Worm (Caenorhabditis elegans): ENCODE data around the gene jmjd-1.2.

ce11 chrIV:4637840-4638239 is 23.0 kb upstream of the jmjd-1.2 start, which contains the start of gene F19C7.8:
- TF ChIP-seq hlh-26 (GFP tag; conservative IDR thresholded peaks at IDR 0.05) = no peak
- TF ChIP-seq lin-40 (tag; optimal IDR thresholded peaks at IDR 0.05) = no peak
- TF ChIP-seq unc-62 (GFP tag; optimal IDR thresholded peaks at IDR 0.05) = no peak
- no peak for TF ChIP-seq madf-3 (GFP tag; IDR thresholded peaks at IDR 0.05)
- no peak for TF ChIP-seq ztf-25 (GFP tag; IDR thresholded peaks at IDR 0.05)
- no peak for TF ChIP-seq ztf-6 (GFP tag; IDR thresholded peaks at IDR 0.05)
- TF ChIP-seq Y53F4B.3 (GFP tag; IDR thresholded peaks at IDR 0.05) = no peak
- no peak for TF ChIP-seq C17E4.6 (GFP tag; IDR thresholded peaks at IDR 0.05)
- TF ChIP-seq rec-8 (tag; optimal IDR thresholded peaks at IDR 0.05) = no peak
- TF ChIP-seq unc-130 (GFP tag; optimal IDR thresholded peaks at IDR 0.05) = no peak
- TF ChIP-seq dpl-1 (GFP tag; optimal IDR thresholded peaks at IDR 0.05) = no peak
- TF ChIP-seq snpc-4 (GFP tag; optimal IDR thresholded peaks at IDR 0.05) = no peak
- no peak for TF ChIP-seq snpc-4 (tag; optimal IDR thresholded peaks at IDR 0.05)
- no peak for TF ChIP-seq B0019.2 (GFP tag; conservative IDR thresholded peaks at IDR 0.05)
- TF ChIP-seq Y67H2A.10 (GFP tag; conservative IDR thresholded peaks at IDR 0.05) = no peak

Measured in whole organism, young adult.